Worm (Caenorhabditis elegans) whole organism, L3 larva: Measurements from ENCODE around the gene hpo-9.

Experiments used
- R02D3.7 ChIP-seq: fragments of 150-350 bp; optimal IDR thresholded peaks from 2 replicates; lab custom pipeline; 2014; ENCODE audit warnings: missing biosample characterization, missing genetic modification characterization
- ZK546.5 ChIP-seq: sonication (generic microtip); optimal IDR thresholded peaks from 2 replicates; lab custom pipeline; 2017; ENCODE audit warnings: missing biosample characterization, missing genetic modification characterization
- aly-2 ChIP-seq: fragments of 150-350 bp; optimal IDR thresholded peaks from 2 replicates; lab custom pipeline; 2014; ENCODE audit warnings: missing biosample characterization, missing genetic modification characterization
- ama-1 ChIP-seq: fragments of 150-350 bp; optimal IDR thresholded peaks from 2 replicates; lab custom pipeline; 2018
- ceh-16 ChIP-seq: sonication (generic microtip); optimal IDR thresholded peaks from 2 replicates; lab custom pipeline; 2017; ENCODE audit warnings: missing biosample characterization, missing genetic modification characterization
- ceh-28 ChIP-seq: fragments of 150-350 bp; optimal IDR thresholded peaks from 2 replicates; lab custom pipeline; 2014; ENCODE audit warnings: missing biosample characterization, missing genetic modification reagents, missing genetic modification characterization
- ceh-9 ChIP-seq: sonication (generic microtip); optimal IDR thresholded peaks from 2 replicates; lab custom pipeline; 2018; ENCODE audit warnings: missing biosample characterization, missing genetic modification characterization
- egl-27 ChIP-seq: sonication (generic microtip); optimal IDR thresholded peaks from 4 replicates; lab custom pipeline; 2017; ENCODE audit warnings: missing biosample characterization, missing genetic modification reagents, missing genetic modification characterization
- egl-5 ChIP-seq: fragments of 150-350 bp; optimal IDR thresholded peaks from 2 replicates; lab custom pipeline; 2017; ENCODE audit warnings: missing biosample characterization, missing genetic modification reagents, missing genetic modification characterization, inconsistent platforms
- elt-1 ChIP-seq: fragments of 150-350 bp; optimal IDR thresholded peaks from 2 replicates; lab custom pipeline; 2014; ENCODE audit warnings: missing biosample characterization, missing genetic modification characterization
- elt-2 ChIP-seq: sonication (generic microtip); optimal IDR thresholded peaks from 2 replicates; lab custom pipeline; 2016; ENCODE audit warnings: missing genetic modification reagents, mild to moderate bottlenecking, missing genetic modification characterization, missing compliant biosample characterization
- elt-3 ChIP-seq, 3 experiments: fragments of 150-350 bp in 1 of 3; sonication (generic microtip) in 2 of 3; optimal IDR thresholded peaks; 2 replicates in 2 of 3; 4 replicates in 1 of 3; lab custom pipeline; 2014 to 2017; ENCODE audit warnings: missing biosample characterization in 3 of 3, missing genetic modification characterization in 3 of 3
- eor-1 ChIP-seq, 2 experiments: fragments of 150-350 bp; optimal IDR thresholded peaks; 2 replicates each; lab custom pipeline; 2014 to 2018; ENCODE audit warnings: missing biosample characterization in 2 of 2, missing genetic modification characterization in 2 of 2
- fkh-10 ChIP-seq: sonication (generic microtip); optimal IDR thresholded peaks from 2 replicates; lab custom pipeline; 2017; ENCODE audit warnings: missing biosample characterization, missing genetic modification reagents, missing genetic modification characterization
- fkh-2 ChIP-seq: fragments of 150-350 bp; optimal IDR thresholded peaks from 2 replicates; lab custom pipeline; 2014; ENCODE audit warnings: missing biosample characterization, missing genetic modification reagents, missing genetic modification characterization
- hmg-11 ChIP-seq: sonication (generic microtip); optimal IDR thresholded peaks from 2 replicates; lab custom pipeline; 2016; ENCODE audit warnings: missing genetic modification characterization, missing compliant biosample characterization
- lin-15B ChIP-seq: fragments of 150-350 bp; optimal IDR thresholded peaks from 2 replicates; lab custom pipeline; 2014; ENCODE audit warnings: missing biosample characterization, missing genetic modification characterization
- mdl-1 ChIP-seq: fragments of 150-350 bp; optimal IDR thresholded peaks from 2 replicates; lab custom pipeline; 2014; ENCODE audit warnings: missing biosample characterization, missing genetic modification characterization
- mml-1 ChIP-seq: fragments of 150-350 bp; sonication (generic microtip); optimal IDR thresholded peaks from 3 replicates; lab custom pipeline; 2014; ENCODE audit warnings: missing biosample characterization, missing genetic modification characterization
- nhr-11 ChIP-seq: fragments of 150-350 bp; optimal IDR thresholded peaks from 2 replicates; lab custom pipeline; 2014; ENCODE audit warnings: missing biosample characterization, missing genetic modification characterization
- nhr-12 ChIP-seq: fragments of 150-350 bp; optimal IDR thresholded peaks from 2 replicates; lab custom pipeline; 2014; ENCODE audit warnings: missing biosample characterization, missing genetic modification characterization
- nhr-237 ChIP-seq: fragments of 150-350 bp; optimal IDR thresholded peaks from 2 replicates; lab custom pipeline; 2014; ENCODE audit warnings: missing biosample characterization, missing genetic modification characterization
- nhr-25 ChIP-seq: sonication (generic microtip); optimal IDR thresholded peaks from 2 replicates; lab custom pipeline; 2017; ENCODE audit warnings: missing biosample characterization, missing genetic modification characterization
- nhr-28 ChIP-seq: fragments of 150-350 bp; optimal IDR thresholded peaks from 2 replicates; lab custom pipeline; 2014; ENCODE audit warnings: missing biosample characterization, missing genetic modification characterization
- nhr-43 ChIP-seq: sonication (generic microtip); optimal IDR thresholded peaks from 2 replicates; lab custom pipeline; 2016; ENCODE audit warnings: mild to moderate bottlenecking, missing genetic modification characterization, missing compliant biosample characterization; ENCODE audit not compliant: poor library complexity, severe bottlenecking
- nhr-76 ChIP-seq: fragments of 150-350 bp; sonication (generic microtip); optimal IDR thresholded peaks from 5 replicates; lab custom pipeline; 2014; ENCODE audit warnings: missing biosample characterization, missing genetic modification characterization
- pha-4 ChIP-seq: fragments of 150-350 bp; optimal IDR thresholded peaks from 2 replicates; lab custom pipeline; 2014; ENCODE audit warnings: missing biosample characterization, missing genetic modification reagents, missing genetic modification characterization
- sea-2 ChIP-seq: fragments of 150-350 bp; sonication (generic microtip); optimal IDR thresholded peaks from 4 replicates; lab custom pipeline; 2014; ENCODE audit warnings: missing biosample characterization, missing genetic modification reagents, missing genetic modification characterization
- skn-1 ChIP-seq: fragments of 150-350 bp; optimal IDR thresholded peaks from 2 replicates; lab custom pipeline; 2014; ENCODE audit warnings: missing biosample characterization, missing genetic modification characterization
- snpc-4 ChIP-seq: fragments of 150-350 bp; optimal IDR thresholded peaks from 2 replicates; lab custom pipeline; 2014; ENCODE audit warnings: missing biosample characterization, missing genetic modification characterization
- tbx-2 ChIP-seq: sonication (generic microtip); optimal IDR thresholded peaks from 2 replicates; lab custom pipeline; 2016; ENCODE audit warnings: mild to moderate bottlenecking, missing genetic modification characterization, missing compliant biosample characterization
- unc-39 ChIP-seq: sonication (generic microtip); optimal IDR thresholded peaks from 4 replicates; lab custom pipeline; 2017; ENCODE audit warnings: missing biosample characterization, missing genetic modification characterization
- unc-62 ChIP-seq: fragments of 150-350 bp; sonication (generic microtip); optimal IDR thresholded peaks from 4 replicates; lab custom pipeline; 2014; ENCODE audit warnings: missing biosample characterization, missing genetic modification reagents, missing genetic modification characterization
- zag-1 ChIP-seq: fragments of 150-350 bp; optimal IDR thresholded peaks from 2 replicates; lab custom pipeline; 2014; ENCODE audit warnings: missing biosample characterization, missing genetic modification characterization
- ztf-11 ChIP-seq: fragments of 150-350 bp; optimal IDR thresholded peaks from 2 replicates; lab custom pipeline; 2014; ENCODE audit warnings: missing biosample characterization, missing genetic modification characterization

hpo-9 gene

DNA sequence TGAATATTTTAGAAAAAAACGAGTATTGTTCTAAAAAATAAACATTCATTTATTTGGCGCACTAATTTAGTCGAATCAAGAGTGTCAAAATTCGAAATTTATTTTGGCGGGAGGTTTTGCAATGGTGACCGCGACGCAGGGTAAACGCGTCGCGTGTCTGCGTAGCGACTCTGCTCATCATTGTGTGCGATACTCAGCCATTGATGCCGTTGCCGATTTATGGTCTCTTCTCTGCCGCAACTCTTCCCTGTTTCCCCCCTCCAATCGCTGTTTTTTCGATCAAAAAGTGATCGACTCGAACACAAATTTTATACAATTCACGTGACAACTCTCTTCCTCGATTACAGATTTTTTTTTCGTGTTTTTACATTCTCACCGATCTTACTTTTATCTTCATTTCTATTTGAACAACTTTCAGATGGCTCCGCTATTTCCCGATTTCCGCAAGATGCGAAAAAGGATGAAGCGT is 40.4 kb downstream of the hpo-9 start, which contains the start of gene F09G2.2 (continued):
- TF ChIP-seq sea-2 (no peak), nhr-76 (tag; lab: Kevin White, UChicago) (no peak), ceh-28 (tag; lab: Kevin White, UChicago) (peak; percentile 64), fkh-10 (peak; percentile 8), snpc-4 (tag; lab: Kevin White, UChicago) (peak; percentile 82), nhr-237 (tag; lab: Kevin White, UChicago) (no peak), elt-2 (tag; lab: Kevin White, UChicago) (peak; percentile 89), elt-3 (tag; optimal IDR thresholded peaks at IDR 0.05; lab: Kevin White, UChicago) (no peak), nhr-12 (tag; lab: Kevin White, UChicago) (no peak), nhr-28 (tag; lab: Kevin White, UChicago) (no peak), aly-2 (tag; lab: Kevin White, UChicago) (no peak), nhr-25 (peak; percentile 96), ZK546.5 (peak; percentile 16), tbx-2 (tag; lab: Kevin White, UChicago) (peak; percentile 45), nhr-11 (tag; lab: Kevin White, UChicago) (no peak), egl-5 (peak; percentile 87), nhr-43 (peak; percentile 86), skn-1 (tag; lab: Kevin White, UChicago) (peak; percentile 90), elt-1 (tag; lab: Kevin White, UChicago) (peak; percentile 59)

DNA sequence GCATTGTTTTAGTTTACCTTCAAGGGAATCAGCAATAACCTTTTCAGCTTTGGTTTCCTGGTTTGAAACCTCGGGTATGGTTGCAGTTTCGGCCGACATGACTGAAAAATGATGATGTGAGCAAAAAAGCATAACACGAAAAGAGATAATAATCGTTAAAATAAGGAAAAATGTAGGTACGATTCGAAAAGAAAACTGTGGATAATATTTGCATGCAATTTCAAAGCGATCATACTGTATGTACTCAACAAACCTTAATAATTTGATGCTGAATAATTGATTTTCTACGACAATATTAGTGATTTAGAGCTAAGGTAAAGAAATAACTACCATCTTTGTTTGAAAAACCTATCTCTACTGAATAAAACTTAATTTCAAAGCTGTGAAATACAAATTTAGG is 40.9 kb downstream of the hpo-9 start, which contains the start of gene attf-2:
attf-2 (minus strand) TSS at position 101 of the 400 bp plus-strand sequence.
- TF ChIP-seq nhr-11 (tag; lab: Kevin White, UChicago): no peak

DNA sequence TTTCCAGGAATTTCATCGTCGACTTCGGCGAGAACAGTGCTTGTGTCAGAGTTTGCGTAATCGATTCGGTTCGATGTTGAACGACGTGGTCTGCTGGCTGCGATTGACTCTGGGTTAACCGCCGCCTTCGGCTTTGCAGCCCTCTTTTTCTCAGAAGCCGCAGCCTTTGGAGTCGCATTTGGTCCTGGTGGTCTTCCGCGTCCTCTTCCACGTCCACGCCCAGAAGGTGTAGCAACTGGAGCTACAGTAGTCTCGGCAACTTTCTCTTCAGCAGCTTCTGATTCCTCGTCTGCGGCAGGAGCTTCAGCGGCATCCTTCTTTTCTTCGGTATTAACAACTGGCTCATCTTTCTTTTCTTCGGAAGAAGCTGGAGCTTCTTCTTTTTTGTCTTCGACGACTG is 42.1 kb downstream of the hpo-9 start:
- TF ChIP-seq ZK546.5 (no peak), elt-3 (tag; optimal IDR thresholded peaks at IDR 0.05; lab: Kevin White, UChicago) (no peak), pha-4 (no peak), elt-2 (tag; lab: Kevin White, UChicago) (no peak), R02D3.7 (tag; lab: Kevin White, UChicago) (no peak), zag-1 (no peak), egl-5 (no peak), lin-15B (tag; lab: Kevin White, UChicago) (no peak), ceh-9 (tag; lab: Kevin White, UChicago) (no peak)

DNA sequence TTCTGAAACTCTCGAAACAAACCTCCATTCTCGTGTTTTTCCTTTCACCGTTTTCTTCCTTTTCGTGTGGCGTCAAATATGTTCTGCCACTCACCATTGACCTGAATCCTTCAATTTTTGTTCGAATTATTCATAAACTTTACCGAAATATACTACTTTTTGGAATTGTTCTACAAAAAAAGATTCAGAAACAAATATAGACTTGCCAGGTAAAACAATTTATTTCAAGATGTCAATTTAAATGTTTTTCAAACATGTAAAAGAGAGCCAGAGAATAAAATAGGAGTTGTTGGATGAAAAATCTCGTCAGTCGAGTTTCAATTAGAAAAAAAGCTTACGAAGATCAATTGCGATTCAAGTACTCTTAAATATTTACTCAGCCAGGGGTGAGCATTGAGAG is 43.4 kb downstream of the hpo-9 start, which contains the start of gene F09G2.8:
F09G2.8 (minus strand) TSS at position 101 of the 400 bp plus-strand sequence.
- TF ChIP-seq elt-1 (tag; lab: Kevin White, UChicago): no peak
- TF ChIP-seq ceh-16: no peak
- TF ChIP-seq mdl-1 (tag; lab: Kevin White, UChicago): no peak
- TF ChIP-seq nhr-43: no peak
- TF ChIP-seq snpc-4 (tag; lab: Kevin White, UChicago): no peak
- no peak for TF ChIP-seq nhr-12 (tag; lab: Kevin White, UChicago)
- no peak for TF ChIP-seq ama-1 (lab: Kevin White, UChicago)
- TF ChIP-seq hmg-11 (tag; lab: Kevin White, UChicago): no peak
- TF ChIP-seq unc-62: no peak
- TF ChIP-seq ceh-9 (tag; lab: Kevin White, UChicago): no peak
- TF ChIP-seq nhr-28 (tag; lab: Kevin White, UChicago): no peak
- no peak for TF ChIP-seq nhr-237 (tag; lab: Kevin White, UChicago)
- TF ChIP-seq fkh-2 (tag; lab: Kevin White, UChicago): no peak
- TF ChIP-seq mml-1: no peak
- TF ChIP-seq lin-15B (tag; lab: Kevin White, UChicago): no peak
- no peak for TF ChIP-seq eor-1 (tag; optimal IDR thresholded peaks at IDR 0.05; lab: Kevin White, UChicago)
- TF ChIP-seq ztf-11 (tag; lab: Kevin White, UChicago): no peak

DNA sequence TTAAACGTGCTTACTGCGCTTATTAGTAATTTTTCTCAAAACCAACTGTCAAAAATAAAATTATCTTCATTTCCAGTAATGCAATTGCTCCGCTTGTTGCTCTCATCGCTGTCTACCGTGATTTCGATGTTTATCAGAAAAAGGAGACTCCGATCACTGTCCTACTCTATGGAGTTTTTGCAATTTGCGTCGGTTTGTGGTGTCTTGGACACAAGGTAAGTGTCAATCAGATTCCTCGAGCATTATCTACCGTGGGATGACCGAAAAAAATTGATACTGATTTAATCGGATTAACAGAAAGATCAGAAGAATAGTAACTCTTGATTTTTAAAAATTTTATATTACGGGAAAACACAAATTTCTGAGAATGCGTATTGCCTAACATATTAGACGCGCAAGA is 49.6 kb downstream of the hpo-9 start:
- no peak for TF ChIP-seq pha-4
- peak; percentile 29 for TF ChIP-seq elt-2 (tag; lab: Kevin White, UChicago)
- TF ChIP-seq egl-27: no peak
- no peak for TF ChIP-seq nhr-237 (tag; lab: Kevin White, UChicago)
- no peak for TF ChIP-seq unc-39 (tag; lab: Kevin White, UChicago)
- TF ChIP-seq, all 47 proteins: peak for 1
